Worm (Caenorhabditis elegans) whole organism, L2 larva: ENCODE measurements around the gene sma-1.
A peak's percentile ranks its signal among the peaks of the same experiment; 100 is the strongest.

Experiments
- C34F6.9 ChIP-seq: fragments of 150-350 bp; optimal IDR thresholded peaks from 2 replicates; lab custom pipeline; 2014; ENCODE audit warnings: missing biosample characterization, missing genetic modification characterization
- F13H6.1 ChIP-seq: sonication (generic microtip); optimal IDR thresholded peaks from 2 replicates; lab custom pipeline; 2016; ENCODE audit warnings: missing genetic modification characterization, missing compliant biosample characterization
- Y55F3AM.14 ChIP-seq: fragments of 200-800 bp; sonication (Bioruptor generic); optimal IDR thresholded peaks from 2 replicates; lab custom pipeline; 2018; ENCODE audit warnings: mild to moderate bottlenecking, missing genetic modification characterization, missing compliant biosample characterization
- ZK546.5 ChIP-seq: sonication (generic microtip); optimal IDR thresholded peaks from 2 replicates; lab custom pipeline; 2017; ENCODE audit warnings: missing biosample characterization, missing genetic modification characterization
- alr-1 ChIP-seq: fragments of 150-350 bp; optimal IDR thresholded peaks from 2 replicates; lab custom pipeline; 2014; ENCODE audit warnings: missing biosample characterization, missing genetic modification characterization
- aly-2 ChIP-seq: fragments of 150-350 bp; optimal IDR thresholded peaks from 2 replicates; lab custom pipeline; 2014; ENCODE audit warnings: missing biosample characterization, missing genetic modification characterization
- ama-1 ChIP-seq: fragments of 150-350 bp; optimal IDR thresholded peaks from 2 replicates; lab custom pipeline; 2018; ENCODE audit warnings: inconsistent platforms
- blmp-1 ChIP-seq: sonication (generic microtip); optimal IDR thresholded peaks from 2 replicates; lab custom pipeline; 2017; ENCODE audit warnings: missing genetic modification characterization, mild to moderate bottlenecking, missing compliant biosample characterization, antibody characterized with exemption, moderate library complexity; ENCODE audit not compliant: insufficient read depth
- ceh-82 ChIP-seq: fragments of 150-350 bp; optimal IDR thresholded peaks from 2 replicates; lab custom pipeline; 2014; ENCODE audit warnings: missing biosample characterization, missing genetic modification characterization
- crh-2 ChIP-seq: sonication (generic microtip); optimal IDR thresholded peaks from 2 replicates; lab custom pipeline; 2017; ENCODE audit warnings: missing biosample characterization, missing genetic modification characterization
- egl-27 ChIP-seq: sonication (generic microtip); optimal IDR thresholded peaks from 3 replicates; lab custom pipeline; 2017; ENCODE audit warnings: missing biosample characterization, missing genetic modification reagents, missing genetic modification characterization
- elt-1 ChIP-seq: fragments of 150-350 bp; optimal IDR thresholded peaks from 2 replicates; lab custom pipeline; 2014; ENCODE audit warnings: missing biosample characterization, missing genetic modification characterization
- fos-1 ChIP-seq: fragments of 150-350 bp; optimal IDR thresholded peaks from 2 replicates; lab custom pipeline; 2014; ENCODE audit warnings: missing biosample characterization, missing genetic modification characterization
- lin-13 ChIP-seq: fragments of 150-350 bp; optimal IDR thresholded peaks from 2 replicates; lab custom pipeline; 2014; ENCODE audit warnings: missing biosample characterization, missing genetic modification reagents, missing genetic modification characterization
- lin-39 ChIP-seq: fragments of 150-350 bp; optimal IDR thresholded peaks from 2 replicates; lab custom pipeline; 2014; ENCODE audit warnings: missing biosample characterization, missing genetic modification reagents, missing genetic modification characterization
- lsy-2 ChIP-seq, 2 experiments: fragments of 150-350 bp in 1 of 2; sonication (generic microtip) in 1 of 2; optimal IDR thresholded peaks; 2 replicates each; lab custom pipeline; 2014 to 2017; ENCODE audit warnings: missing biosample characterization in 2 of 2, missing genetic modification characterization in 2 of 2
- mab-5 ChIP-seq: fragments of 150-350 bp; optimal IDR thresholded peaks from 2 replicates; lab custom pipeline; 2014; ENCODE audit warnings: missing biosample characterization, missing genetic modification characterization
- mdl-1 ChIP-seq, 2 experiments: fragments of 150-350 bp in 1 of 2; sonication (generic microtip) in 1 of 2; optimal IDR thresholded peaks; 2 replicates each; lab custom pipeline; 2017; ENCODE audit warnings: missing biosample characterization in 2 of 2, missing genetic modification characterization in 2 of 2
- nhr-10 ChIP-seq: sonication (generic microtip); optimal IDR thresholded peaks from 2 replicates; lab custom pipeline; 2017; ENCODE audit warnings: missing biosample characterization, missing genetic modification characterization
- nhr-12 ChIP-seq: fragments of 150-350 bp; optimal IDR thresholded peaks from 2 replicates; lab custom pipeline; 2014; ENCODE audit warnings: missing biosample characterization, missing genetic modification characterization
- nhr-129 ChIP-seq: fragments of 150-350 bp; optimal IDR thresholded peaks from 2 replicates; lab custom pipeline; 2014; ENCODE audit warnings: missing biosample characterization, missing genetic modification characterization
- nhr-21 ChIP-seq: fragments of 150-350 bp; optimal IDR thresholded peaks from 2 replicates; lab custom pipeline; 2014; ENCODE audit warnings: missing biosample characterization, missing genetic modification characterization
- nhr-23 ChIP-seq: fragments of 150-350 bp; optimal IDR thresholded peaks from 2 replicates; lab custom pipeline; 2014; ENCODE audit warnings: missing biosample characterization, missing genetic modification reagents, missing genetic modification characterization
- nhr-237 ChIP-seq: fragments of 150-350 bp; optimal IDR thresholded peaks from 2 replicates; lab custom pipeline; 2014; ENCODE audit warnings: missing biosample characterization, missing genetic modification characterization
- nhr-25 ChIP-seq: fragments of 150-350 bp; sonication (generic microtip); optimal IDR thresholded peaks from 3 replicates; lab custom pipeline; 2014; ENCODE audit warnings: missing biosample characterization, missing genetic modification characterization
- nhr-6 ChIP-seq: fragments of 150-350 bp; optimal IDR thresholded peaks from 2 replicates; lab custom pipeline; 2014; ENCODE audit warnings: missing biosample characterization, missing genetic modification characterization
- nhr-77 ChIP-seq: fragments of 150-350 bp; optimal IDR thresholded peaks from 2 replicates; lab custom pipeline; 2014; ENCODE audit warnings: missing biosample characterization, missing genetic modification characterization
- peb-1 ChIP-seq: fragments of 150-350 bp; optimal IDR thresholded peaks from 2 replicates; lab custom pipeline; 2014; ENCODE audit warnings: missing biosample characterization, missing genetic modification characterization
- sem-4 ChIP-seq: fragments of 150-350 bp; optimal IDR thresholded peaks from 2 replicates; lab custom pipeline; 2014; ENCODE audit warnings: missing biosample characterization, missing genetic modification reagents, missing genetic modification characterization
- sma-3 ChIP-seq: sonication (generic microtip); optimal IDR thresholded peaks from 2 replicates; lab custom pipeline; 2016; ENCODE audit warnings: missing genetic modification reagents, missing genetic modification characterization, missing compliant biosample characterization
- sma-9 ChIP-seq, 2 experiments: fragments of 150-350 bp in 1 of 2; sonication (generic microtip) in 1 of 2; optimal IDR thresholded peaks; 2 replicates each; lab custom pipeline; 2014 to 2016; ENCODE audit warnings: missing genetic modification characterization in 2 of 2, mild to moderate bottlenecking in 1 of 2, missing biosample characterization in 1 of 2, missing compliant biosample characterization in 1 of 2, missing genetic modification reagents in 1 of 2, moderate library complexity in 1 of 2
- snpc-4 ChIP-seq: fragments of 150-350 bp; optimal IDR thresholded peaks from 2 replicates; lab custom pipeline; 2014; ENCODE audit warnings: missing biosample characterization, missing genetic modification characterization
- unc-39 ChIP-seq: fragments of 150-350 bp; optimal IDR thresholded peaks from 2 replicates; lab custom pipeline; 2014; ENCODE audit warnings: missing biosample characterization, missing genetic modification characterization
- unc-55 ChIP-seq: fragments of 150-350 bp; sonication (generic microtip); optimal IDR thresholded peaks from 3 replicates; lab custom pipeline; 2014; ENCODE audit warnings: missing biosample characterization, missing genetic modification reagents, missing genetic modification characterization
- unc-62 ChIP-seq: fragments of 150-350 bp; optimal IDR thresholded peaks from 2 replicates; lab custom pipeline; 2014; ENCODE audit warnings: missing biosample characterization, missing genetic modification reagents, missing genetic modification characterization
- zag-1 ChIP-seq: fragments of 150-350 bp; optimal IDR thresholded peaks from 2 replicates; lab custom pipeline; 2014; ENCODE audit warnings: missing biosample characterization, missing genetic modification characterization
- ztf-4 ChIP-seq: fragments of 150-350 bp; optimal IDR thresholded peaks from 2 replicates; lab custom pipeline; 2014; ENCODE audit warnings: missing biosample characterization, missing genetic modification characterization

The sma-1 gene

DNA sequence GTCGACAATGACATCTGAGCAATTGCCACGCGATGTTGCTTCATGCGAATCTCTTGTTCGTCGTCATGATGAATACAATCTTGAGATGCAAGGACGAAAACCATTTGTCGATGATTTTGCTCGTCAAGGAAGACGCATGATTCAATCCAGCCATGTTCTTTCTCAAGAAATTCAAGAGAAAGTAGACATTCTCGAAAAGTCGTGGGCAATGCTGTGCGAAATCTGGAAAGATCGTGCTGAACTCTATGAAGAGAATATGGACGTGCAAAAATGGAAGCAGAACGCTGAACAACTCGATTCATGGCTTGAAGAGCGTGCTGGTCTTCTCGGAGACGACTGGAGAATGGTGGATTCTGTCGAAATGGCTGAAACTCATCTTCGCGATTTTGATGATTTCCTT is 14.0 kb downstream of the sma-1 start:
- TF ChIP-seq ZK546.5 (tag; lab: Kevin White, UChicago) (no peak), unc-62 (no peak), zag-1 (tag; lab: Kevin White, UChicago) (no peak), nhr-77 (no peak), snpc-4 (no peak), fos-1 (tag; lab: Kevin White, UChicago) (no peak), mdl-1 (tag; optimal IDR thresholded peaks at IDR 0.05; lab: Kevin White, UChicago) (no peak), mab-5 (tag; lab: Kevin White, UChicago) (no peak), nhr-10 (tag; lab: Kevin White, UChicago) (no peak), nhr-6 (no peak), nhr-12 (tag; lab: Kevin White, UChicago) (no peak)

DNA sequence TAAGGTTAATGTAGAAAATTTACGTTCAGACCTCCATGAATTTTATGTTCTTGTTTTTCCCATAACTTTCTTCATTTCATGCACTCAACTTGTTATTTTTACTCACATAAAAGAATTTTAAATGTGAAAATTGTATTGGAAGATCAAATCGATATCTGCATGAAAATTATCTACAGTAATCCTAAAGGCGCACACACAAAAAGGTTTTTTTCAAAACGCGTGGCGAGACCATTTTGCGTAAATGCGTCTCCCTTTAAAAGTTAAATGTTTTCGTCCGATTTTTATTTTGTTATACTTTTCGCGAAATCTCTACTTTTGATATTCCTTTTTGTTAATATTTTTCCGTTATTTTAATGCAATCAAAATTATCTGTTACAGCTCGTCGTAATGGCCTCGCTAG is 17.9 kb downstream of the sma-1 start, which contains the start of gene R31.2:
R31.2 (plus strand) TSS at position 388 of the 400 bp plus-strand sequence.
- no peak for TF ChIP-seq crh-2 (tag; lab: Kevin White, UChicago)
- TF ChIP-seq lin-39 (tag; lab: Kevin White, UChicago): no peak
- TF ChIP-seq aly-2 (tag; lab: Kevin White, UChicago): no peak
- TF ChIP-seq ZK546.5 (tag; lab: Kevin White, UChicago): no peak
- TF ChIP-seq sma-9 (GFP tag; optimal IDR thresholded peaks at IDR 0.05; lab: Kevin White, UChicago): no peak
- no peak for TF ChIP-seq sma-9 (tag; optimal IDR thresholded peaks at IDR 0.05; lab: Kevin White, UChicago)
- no peak for TF ChIP-seq lin-13 (GFP tag; lab: Kevin White, UChicago)
- no peak for TF ChIP-seq blmp-1 (tag; lab: Kevin White, UChicago)
- no peak for TF ChIP-seq nhr-23

- TF ChIP-seq ceh-82 (tag; lab: Kevin White, UChicago): no peak
- TF ChIP-seq nhr-129 (tag; lab: Kevin White, UChicago): peak; percentile 11
Observed at ce11 chrV:11919639-11920038, 20.4 kb downstream of the sma-1 start.

- peak; percentile 25 for TF ChIP-seq Y55F3AM.14
- TF ChIP-seq C34F6.9: peak; percentile 36
- TF ChIP-seq fos-1 (tag; lab: Kevin White, UChicago): peak; percentile 39
- peak; percentile 33 for TF ChIP-seq nhr-25 (tag; lab: Kevin White, UChicago)
- TF ChIP-seq nhr-23: no peak
- TF ChIP-seq sma-3: peak; percentile 38
- TF ChIP-seq unc-62: no peak
- TF ChIP-seq alr-1 (tag; lab: Kevin White, UChicago): no peak
- TF ChIP-seq unc-55 (GFP tag; lab: Kevin White, UChicago): peak; percentile 81
- peak; percentile 37 for TF ChIP-seq nhr-21 (tag; lab: Kevin White, UChicago)
- no peak for TF ChIP-seq mdl-1 (tag; optimal IDR thresholded peaks at IDR 0.05; lab: Kevin White, UChicago)
- peak; percentile 49 for TF ChIP-seq F13H6.1
- peak; percentile 68 for TF ChIP-seq nhr-129 (tag; lab: Kevin White, UChicago)
- peak; percentile 40 for TF ChIP-seq sma-9 (GFP tag; optimal IDR thresholded peaks at IDR 0.05; lab: Kevin White, UChicago)
- TF ChIP-seq sma-9 (tag; optimal IDR thresholded peaks at IDR 0.05; lab: Kevin White, UChicago): no peak
- peak; percentile 29 for TF ChIP-seq sem-4 (tag; lab: Kevin White, UChicago)
- no peak for TF ChIP-seq ama-1
- no peak for TF ChIP-seq lin-39 (tag; lab: Kevin White, UChicago)
- no peak for TF ChIP-seq egl-27
- TF ChIP-seq crh-2 (tag; lab: Kevin White, UChicago): peak; percentile 27
- TF ChIP-seq snpc-4: peak; percentile 24
- TF ChIP-seq lsy-2 (tag; optimal IDR thresholded peaks at IDR 0.05; lab: Kevin White, UChicago): peak in 1 of 2 experiments; percentile 41
- TF ChIP-seq, all 48 proteins: peak for 14
Observed at ce11 chrV:11921229-11921628, 22.0 kb downstream of the sma-1 start.

DNA sequence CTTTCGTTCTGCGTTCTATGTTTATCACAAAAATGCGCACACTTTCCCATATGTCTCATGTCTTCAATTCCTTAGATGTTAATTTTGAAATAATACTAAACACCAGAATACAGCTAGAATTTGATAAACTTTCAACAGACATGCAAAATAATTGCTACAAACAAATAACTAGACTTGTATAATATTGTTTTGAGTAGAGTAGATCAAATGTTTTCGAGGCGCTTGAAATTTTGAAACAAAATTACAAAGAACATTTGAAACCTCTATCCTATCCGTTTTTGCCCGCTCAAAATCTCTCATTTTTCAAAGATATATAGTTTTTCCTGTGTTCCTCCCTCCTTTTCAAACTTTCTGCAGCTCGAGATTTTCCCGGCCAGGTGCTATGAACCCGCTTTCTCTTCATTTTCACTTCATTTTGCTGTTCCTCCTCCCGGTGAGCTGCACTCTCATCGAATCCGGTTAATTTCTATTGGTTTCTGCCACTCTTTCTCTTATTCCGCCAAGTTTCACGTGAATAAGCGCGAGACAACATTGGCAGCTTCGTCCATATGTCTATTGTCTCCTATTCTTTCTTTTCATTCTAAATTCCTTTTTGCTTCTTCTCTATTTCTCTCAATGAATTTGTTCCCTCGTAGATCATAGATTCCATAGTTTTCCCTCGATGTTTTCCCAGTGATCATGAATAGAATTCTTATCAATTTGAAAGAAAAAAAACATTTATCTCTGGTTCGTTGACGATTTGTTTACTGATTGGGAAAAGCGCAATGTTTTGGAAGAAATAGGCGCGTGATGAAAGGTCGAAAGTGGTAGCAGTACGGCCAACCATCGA is 22.7 kb downstream of the sma-1 start:
- no peak for TF ChIP-seq peb-1 (tag; lab: Kevin White, UChicago)
- peak; percentile 9 for TF ChIP-seq fos-1 (tag; lab: Kevin White, UChicago)
- TF ChIP-seq F13H6.1: peak; percentile 42
- TF ChIP-seq ceh-82 (tag; lab: Kevin White, UChicago): no peak
- no peak for TF ChIP-seq sem-4 (tag; lab: Kevin White, UChicago)
- TF ChIP-seq nhr-237 (tag; lab: Kevin White, UChicago): no peak
- TF ChIP-seq unc-55 (GFP tag; lab: Kevin White, UChicago): peak; percentile 27
- TF ChIP-seq sma-9 (GFP tag; optimal IDR thresholded peaks at IDR 0.05; lab: Kevin White, UChicago): peak; percentile 49
- no peak for TF ChIP-seq sma-9 (tag; optimal IDR thresholded peaks at IDR 0.05; lab: Kevin White, UChicago)
- TF ChIP-seq C34F6.9: peak; percentile 62
- TF ChIP-seq ztf-4 (tag; lab: Kevin White, UChicago): no peak
- peak in 1 of 2 experiments; percentile 31 for TF ChIP-seq lsy-2 (tag; optimal IDR thresholded peaks at IDR 0.05; lab: Kevin White, UChicago)
- TF ChIP-seq crh-2 (tag; lab: Kevin White, UChicago): peak; percentile 54
- no peak for TF ChIP-seq unc-39 (tag; lab: Kevin White, UChicago)
- no peak for TF ChIP-seq elt-1 (tag; lab: Kevin White, UChicago)
- peak; percentile 63 for TF ChIP-seq nhr-129 (tag; lab: Kevin White, UChicago)
